Worm (Caenorhabditis elegans) whole organism, L4 larva: ENCODE measurements around the gene C32D5.4.

Source experiments
- F10B5.3 ChIP-seq: sonication (generic microtip); optimal IDR thresholded peaks from 2 replicates; lab custom pipeline; 2016; ENCODE audit warnings: mild to moderate bottlenecking, missing genetic modification characterization, missing compliant biosample characterization
- F37D6.2 ChIP-seq: sonication (generic microtip); optimal IDR thresholded peaks from 2 replicates; lab custom pipeline; 2016; ENCODE audit warnings: mild to moderate bottlenecking, missing genetic modification characterization, missing compliant biosample characterization
- F44E2.7 ChIP-seq: fragments of 200-800 bp; sonication (Bioruptor generic); IDR thresholded peaks from 2 replicates; pipeline ENCODE4 v2.1.2; 2022; ENCODE audit warnings: missing genetic modification characterization, missing compliant biosample characterization
- F49E8.2 ChIP-seq: sonication (generic microtip); optimal IDR thresholded peaks from 2 replicates; lab custom pipeline; 2016; ENCODE audit warnings: missing compliant biosample characterization, mild to moderate bottlenecking, missing genetic modification characterization, borderline replicate concordance
- T26A8.4 ChIP-seq: fragments of 200-800 bp; sonication (Bioruptor generic); IDR thresholded peaks from 2 replicates; pipeline ENCODE4 v1.3.6; 2022; ENCODE audit warnings: missing genetic modification characterization, missing compliant biosample characterization
- Y105C5A.15 ChIP-seq: fragments of 200-800 bp; sonication (Bioruptor generic); IDR thresholded peaks from 2 replicates; pipeline ENCODE4 v1.3.6; 2022; ENCODE audit warnings: missing genetic modification characterization, missing compliant biosample characterization
- Y5F2A.4 ChIP-seq: fragments of 200-800 bp; sonication (Bioruptor generic); optimal IDR thresholded peaks from 2 replicates; lab custom pipeline; 2018; ENCODE audit warnings: mild to moderate bottlenecking, missing genetic modification characterization, missing compliant biosample characterization
- ZK546.5 ChIP-seq, 2 experiments: sonication (generic microtip); optimal IDR thresholded peaks; 2 replicates each; lab custom pipeline; 2017; ENCODE audit warnings: missing biosample characterization in 2 of 2, missing genetic modification characterization in 2 of 2
- aha-1 ChIP-seq: fragments of 150-350 bp; peaks from one replicate; lab custom pipeline; 2014; ENCODE audit warnings: missing biosample characterization, missing genetic modification characterization
- ceh-44 ChIP-seq: fragments of 200-800 bp; sonication (Bioruptor generic); IDR thresholded peaks from 2 replicates; pipeline ENCODE4 v1.3.6; 2022; ENCODE audit warnings: missing genetic modification reagents, missing genetic modification characterization, missing compliant biosample characterization
- daf-16 ChIP-seq, 3 experiments: sonication (generic microtip); optimal IDR thresholded peaks; 2 replicates each; lab custom pipeline; 2016 to 2017; ENCODE audit warnings: missing genetic modification characterization in 3 of 3, missing genetic modification reagents in 3 of 3, mild to moderate bottlenecking in 2 of 3, missing compliant biosample characterization in 2 of 3, missing biosample characterization in 1 of 3, moderate library complexity in 1 of 3
- daf-8 ChIP-seq: fragments of 200-800 bp; sonication (Bioruptor generic); IDR thresholded peaks from 2 replicates; pipeline ENCODE4 v1.3.6; 2022; ENCODE audit warnings: missing genetic modification characterization, missing compliant biosample characterization
- dmd-6 ChIP-seq: fragments of 200-800 bp; sonication (Bioruptor generic); IDR thresholded peaks from 2 replicates; pipeline ENCODE4 v1.3.6; 2022; ENCODE audit warnings: missing genetic modification reagents, missing genetic modification characterization, missing compliant biosample characterization
- dmd-8 ChIP-seq: fragments of 200-800 bp; sonication (Bioruptor generic); IDR thresholded peaks from 2 replicates; pipeline ENCODE4 v1.3.6; 2022; ENCODE audit warnings: missing genetic modification characterization, missing compliant biosample characterization
- dve-1 ChIP-seq: sonication (generic microtip); optimal IDR thresholded peaks from 2 replicates; lab custom pipeline; 2017; ENCODE audit warnings: antibody characterized with exemption, mild to moderate bottlenecking, missing genetic modification characterization, missing compliant biosample characterization; ENCODE audit not compliant: insufficient read depth
- egl-27 ChIP-seq: sonication (generic microtip); optimal IDR thresholded peaks from 3 replicates; lab custom pipeline; 2017; ENCODE audit warnings: missing biosample characterization, missing genetic modification reagents, missing genetic modification characterization
- fkh-10 ChIP-seq: fragments of 150-350 bp; optimal IDR thresholded peaks from 2 replicates; lab custom pipeline; 2014; ENCODE audit warnings: missing biosample characterization, missing genetic modification reagents, missing genetic modification characterization
- hif-1 ChIP-seq, 2 experiments: sonication (generic microtip); optimal IDR thresholded peaks; 2 replicates each; lab custom pipeline; 2016 to 2017; ENCODE audit warnings: missing compliant biosample characterization in 2 of 2, missing genetic modification characterization in 2 of 2, missing genetic modification reagents in 2 of 2, missing genotype in 2 of 2, mild to moderate bottlenecking in 1 of 2
- hlh-11 ChIP-seq: fragments of 200-800 bp; sonication (Bioruptor generic); optimal IDR thresholded peaks from 2 replicates; lab custom pipeline; 2018; ENCODE audit warnings: mild to moderate bottlenecking, missing genetic modification characterization, missing compliant biosample characterization
- hlh-30 ChIP-seq: sonication (generic microtip); optimal IDR thresholded peaks from 2 replicates; lab custom pipeline; 2017; ENCODE audit warnings: antibody characterized with exemption, mild to moderate bottlenecking, missing genetic modification characterization, missing compliant biosample characterization; ENCODE audit not compliant: insufficient read depth
- lim-7 ChIP-seq: fragments of 200-800 bp; sonication (Bioruptor generic); IDR thresholded peaks from 2 replicates; pipeline ENCODE4 v1.3.6; 2022; ENCODE audit warnings: missing genetic modification characterization, missing compliant biosample characterization
- lin-15B ChIP-seq: fragments of 150-350 bp; sonication (generic microtip); optimal IDR thresholded peaks from 3 replicates; lab custom pipeline; 2014; ENCODE audit warnings: missing biosample characterization, missing genetic modification characterization
- lsy-2 ChIP-seq, 2 experiments: fragments of 150-350 bp in 1 of 2; sonication (generic microtip) in 1 of 2; optimal IDR thresholded peaks; 2 replicates each; lab custom pipeline; 2014 to 2017; ENCODE audit warnings: missing biosample characterization in 2 of 2, missing genetic modification characterization in 2 of 2
- mep-1 ChIP-seq: fragments of 150-350 bp; sonication (generic microtip); optimal IDR thresholded peaks from 3 replicates; lab custom pipeline; 2014; ENCODE audit warnings: missing biosample characterization, missing genetic modification characterization
- mxl-3 ChIP-seq: fragments of 200-800 bp; sonication (Bioruptor generic); optimal IDR thresholded peaks from 2 replicates; lab custom pipeline; 2018; ENCODE audit warnings: mild to moderate bottlenecking, missing genetic modification characterization, missing compliant biosample characterization
- nhr-102 ChIP-seq: sonication (generic microtip); optimal IDR thresholded peaks from 2 replicates; lab custom pipeline; 2016; ENCODE audit warnings: mild to moderate bottlenecking, missing genetic modification characterization, moderate library complexity, missing compliant biosample characterization
- nhr-11 ChIP-seq: fragments of 150-350 bp; optimal IDR thresholded peaks from 2 replicates; lab custom pipeline; 2014; ENCODE audit warnings: missing biosample characterization, missing genetic modification characterization
- nhr-41 ChIP-seq: fragments of 200-800 bp; sonication (Bioruptor generic); IDR thresholded peaks from 2 replicates; pipeline ENCODE4 v1.3.6; 2022; ENCODE audit warnings: missing genetic modification reagents, missing genetic modification characterization, missing compliant biosample characterization
- nhr-42 ChIP-seq: fragments of 200-800 bp; sonication (Bioruptor generic); IDR thresholded peaks from 2 replicates; pipeline ENCODE4 v1.3.6; 2022; ENCODE audit warnings: missing genetic modification characterization, missing compliant biosample characterization
- pha-4 ChIP-seq, 2 experiments: fragments of 150-350 bp in 1 of 2; fragments of 200-800 bp in 1 of 2; sonication (Bioruptor generic) in 1 of 2; IDR thresholded peaks in 1 of 2; optimal IDR thresholded peaks in 1 of 2; 2 replicates each; pipeline versions ENCODE4 v1.3.6 to Lab custom; 2014 to 2022; ENCODE audit warnings: missing genetic modification characterization in 2 of 2, missing genetic modification reagents in 2 of 2, missing biosample characterization in 1 of 2, missing compliant biosample characterization in 1 of 2
- php-3 ChIP-seq: fragments of 200-800 bp; sonication (Bioruptor generic); IDR thresholded peaks from 2 replicates; pipeline ENCODE4 v1.3.6; 2022; ENCODE audit warnings: missing genetic modification reagents, missing genetic modification characterization, missing compliant biosample characterization
- pqm-1 ChIP-seq: sonication (generic microtip); optimal IDR thresholded peaks from 2 replicates; lab custom pipeline; 2017; ENCODE audit warnings: missing biosample characterization, missing genetic modification characterization
- set-16 ChIP-seq: fragments of 200-800 bp; sonication (Bioruptor generic); IDR thresholded peaks from 2 replicates; pipeline ENCODE4 v1.3.6; 2022; ENCODE audit warnings: missing genetic modification reagents, missing genetic modification characterization, missing compliant biosample characterization
- snpc-4 ChIP-seq: fragments of 150-350 bp; optimal IDR thresholded peaks from 2 replicates; lab custom pipeline; 2014; ENCODE audit warnings: missing biosample characterization, missing genetic modification characterization
- unc-130 ChIP-seq: sonication (generic microtip); optimal IDR thresholded peaks from 2 replicates; lab custom pipeline; 2016; ENCODE audit warnings: missing genetic modification reagents, missing genetic modification characterization, missing compliant biosample characterization
- zag-1 ChIP-seq: fragments of 150-350 bp; optimal IDR thresholded peaks from 2 replicates; lab custom pipeline; 2014; ENCODE audit warnings: missing biosample characterization, missing genetic modification characterization
- zip-11 ChIP-seq: fragments of 200-800 bp; sonication (Bioruptor generic); IDR thresholded peaks from 2 replicates; pipeline ENCODE4 v1.3.6; 2022; ENCODE audit warnings: missing genetic modification characterization, missing compliant biosample characterization

C32D5.4 gene

ce11 chrII:6341076-6341475 lies 18.2 kb upstream of the C32D5.4 start:
- TF ChIP-seq php-3 (GFP tag; lab: Robert Waterston, UW), result no peak
- peak; percentile 19 for TF ChIP-seq hlh-11 (tag; lab: Kevin White, UChicago)
- TF ChIP-seq hlh-30 (tag; lab: Kevin White, UChicago), result peak; percentile 63
- TF ChIP-seq aha-1 (tag; lab: Kevin White, UChicago), result peak; percentile 96

ce11 chrII:6339948-6340347 lies 17.1 kb upstream of the C32D5.4 start, which contains the start of gene C32D5.7:
C32D5.7 (minus strand) TSS chrII:6340048.
- TF ChIP-seq lim-7 (no peak), daf-8 (GFP tag; lab: Robert Waterston, UW) (no peak), pha-4 (GFP tag; IDR thresholded peaks at IDR 0.05; lab: Robert Waterston, UW) (no peak), pha-4 (tag; optimal IDR thresholded peaks at IDR 0.05; lab: Kevin White, UChicago) (no peak), lin-15B (tag; lab: Kevin White, UChicago) (no peak), zip-11 (GFP tag; lab: Robert Waterston, UW) (no peak)

ce11 chrII:6339511-6339910 lies 16.6 kb upstream of the C32D5.4 start:
- TF ChIP-seq nhr-102 (tag; lab: Kevin White, UChicago) (no peak), daf-16 (GFP tag; optimal IDR thresholded peaks at IDR 0.05; lab: Kevin White, UChicago) (no peak), daf-16 (tag; optimal IDR thresholded peaks at IDR 0.05; lab: Kevin White, UChicago) (peak; percentile 59), dmd-8 (no peak), aha-1 (tag; lab: Kevin White, UChicago) (peak; percentile 74), ceh-44 (no peak), pqm-1 (tag; lab: Kevin White, UChicago) (peak; percentile 51), nhr-41 (no peak), lsy-2 (tag; optimal IDR thresholded peaks at IDR 0.05; lab: Kevin White, UChicago) (peak in 1 of 2 experiments; percentile 11), zag-1 (tag; lab: Kevin White, UChicago) (no peak), dve-1 (peak; percentile 33)

DNA sequence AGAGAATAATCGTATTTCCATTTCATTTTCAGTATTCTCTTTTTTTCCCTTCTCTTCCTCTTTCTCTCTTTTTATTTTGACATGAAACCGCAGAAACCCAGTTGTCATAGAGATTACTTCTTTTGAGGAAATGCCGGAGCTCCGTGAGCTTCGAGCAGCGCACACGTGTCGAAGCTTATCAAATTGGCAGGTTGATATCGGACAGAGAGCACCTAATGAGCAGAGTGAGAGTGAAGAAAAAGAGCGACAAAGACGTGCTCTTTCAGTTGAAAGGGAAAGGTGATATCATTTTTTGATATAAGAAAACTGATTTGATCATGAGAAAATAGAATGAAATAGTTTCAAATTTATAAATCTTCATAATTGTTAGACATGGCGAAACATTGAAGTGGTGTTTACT lies 12.5 kb upstream of the C32D5.4 start, which contains the start of gene C32D5.14:
C32D5.14 (plus strand) TSS at position 131 of the 400 bp plus-strand sequence.
- TF ChIP-seq F44E2.7, result no peak
- peak; percentile 84 for TF ChIP-seq dmd-6 (GFP tag; lab: Robert Waterston, UW)
- TF ChIP-seq nhr-42, result no peak
- TF ChIP-seq F37D6.2 (tag; lab: Kevin White, UChicago), result no peak
- TF ChIP-seq dve-1, result peak; percentile 54
- TF ChIP-seq daf-16 (GFP tag; optimal IDR thresholded peaks at IDR 0.05; lab: Kevin White, UChicago), result no peak
- TF ChIP-seq daf-16 (tag; optimal IDR thresholded peaks at IDR 0.05; lab: Kevin White, UChicago), result peak; percentile 27
- TF ChIP-seq mxl-3, result peak; percentile 52
- no peak for TF ChIP-seq mep-1 (tag; lab: Kevin White, UChicago)
- TF ChIP-seq Y105C5A.15, result no peak
- TF ChIP-seq nhr-11 (tag; lab: Kevin White, UChicago), result peak; percentile 35
- no peak for TF ChIP-seq F49E8.2 (tag; lab: Kevin White, UChicago)
- no peak for TF ChIP-seq set-16
- TF ChIP-seq hlh-11 (tag; lab: Kevin White, UChicago), result peak; percentile 26
- TF ChIP-seq nhr-41, result no peak
- peak; percentile 73 for TF ChIP-seq aha-1 (tag; lab: Kevin White, UChicago)
- TF ChIP-seq T26A8.4 (GFP tag; lab: Robert Waterston, UW), result no peak
- TF ChIP-seq egl-27 (tag; lab: Kevin White, UChicago), result no peak
- TF ChIP-seq php-3 (GFP tag; lab: Robert Waterston, UW), result no peak
- TF ChIP-seq snpc-4, result no peak
- TF ChIP-seq unc-130, result no peak
- peak in 1 of 2 experiments; percentile 45 for TF ChIP-seq hif-1 (tag; optimal IDR thresholded peaks at IDR 0.05; lab: Kevin White, UChicago)
- TF ChIP-seq ZK546.5 (tag; optimal IDR thresholded peaks at IDR 0.05; lab: Kevin White, UChicago), result no peak
- no peak for TF ChIP-seq pha-4 (GFP tag; IDR thresholded peaks at IDR 0.05; lab: Robert Waterston, UW)
- no peak for TF ChIP-seq pha-4 (tag; optimal IDR thresholded peaks at IDR 0.05; lab: Kevin White, UChicago)
- TF ChIP-seq fkh-10 (GFP tag; lab: Kevin White, UChicago), result no peak
- TF ChIP-seq F10B5.3 (tag; lab: Kevin White, UChicago), result no peak
- no peak for TF ChIP-seq Y5F2A.4 (GFP tag; lab: Kevin White, UChicago)
